Worm (Caenorhabditis elegans): ENCODE measurements around the gene F02H6.7.

DNA sequence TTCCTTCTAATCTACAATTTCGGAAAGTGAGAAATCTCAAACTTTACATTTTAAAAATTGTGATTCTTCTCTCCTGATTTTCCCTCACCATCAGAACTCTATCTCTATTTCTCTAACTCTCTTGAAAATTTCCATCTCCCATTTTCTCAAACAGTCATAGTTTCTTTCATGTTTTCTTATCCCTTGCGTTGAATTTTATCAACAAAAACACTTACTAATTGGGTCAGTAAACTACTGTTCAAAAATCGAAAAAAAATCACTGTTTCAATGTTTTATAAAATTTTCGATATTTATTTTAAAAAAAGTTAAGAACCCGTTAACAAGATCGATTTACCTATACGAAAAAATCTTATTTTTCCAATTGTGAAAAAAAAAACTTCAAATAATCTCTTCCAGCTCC lies 31.2 kb upstream of the F02H6.7 start:
- no peak for TF ChIP-seq hlh-1 (tag; optimal IDR thresholded peaks at IDR 0.05)
- no peak for TF ChIP-seq ztf-11 (tag; optimal IDR thresholded peaks at IDR 0.05)
- no peak for TF ChIP-seq snpc-4 (tag; optimal IDR thresholded peaks at IDR 0.05)
- TF ChIP-seq tbx-8 (GFP tag; optimal IDR thresholded peaks at IDR 0.05), result no peak
- no peak for TF ChIP-seq nhr-28 (tag; optimal IDR thresholded peaks at IDR 0.05)
- no peak for TF ChIP-seq mab-5 (tag; optimal IDR thresholded peaks at IDR 0.05)
- no peak for TF ChIP-seq bed-3 (GFP tag; optimal IDR thresholded peaks at IDR 0.05)
- TF ChIP-seq lin-13 (tag; optimal IDR thresholded peaks at IDR 0.05), result no peak
- no peak for TF ChIP-seq unc-39 (tag; optimal IDR thresholded peaks at IDR 0.05)
- no peak for TF ChIP-seq elt-3 (tag; optimal IDR thresholded peaks at IDR 0.05)
- TF ChIP-seq elt-1 (tag; optimal IDR thresholded peaks at IDR 0.05; ENCODE audit: borderline replicate concordance, insufficient read depth), result no peak
- TF ChIP-seq lsy-2 (tag; optimal IDR thresholded peaks at IDR 0.05), result no peak
- no peak for TF ChIP-seq nhr-237 (tag; optimal IDR thresholded peaks at IDR 0.05)
